Fruit fly (Drosophila melanogaster) whole organism, larva: ENCODE data around the gene CG6511.
A peak's percentile ranks its signal among the peaks of the same experiment; 100 is the strongest.

Experiments used
- noc ChIP-seq: fragments of 200-800 bp; sonication (Bioruptor generic); optimal IDR thresholded peaks from 3 replicates; lab custom pipeline; 2019; ENCODE audit warnings: missing biosample characterization, mild to moderate bottlenecking, missing genetic modification characterization, moderate library complexity

Gene CG6511

dm6 chr3L:8688694-8689291, 32.3 kb upstream of the CG6511 start:
- TF ChIP-seq noc = peak; percentile 1

dm6 chr3L:8689675-8690074, 31.4 kb upstream of the CG6511 start:
- no peak for TF ChIP-seq noc

- no peak for TF ChIP-seq noc
Observed at dm6 chr3L:8690630-8691029, 30.5 kb upstream of the CG6511 start.

- TF ChIP-seq noc = peak; percentile 76
Observed at dm6 chr3L:8691891-8692874, 28.9 kb upstream of the CG6511 start.

dm6 chr3L:8693558-8694502, 27.3 kb upstream of the CG6511 start:
- peak; percentile 50 for TF ChIP-seq noc

dm6 chr3L:8695959-8696358, 25.2 kb upstream of the CG6511 start:
- TF ChIP-seq noc = no peak

dm6 chr3L:8696487-8696954, 24.6 kb upstream of the CG6511 start:
- peak; percentile 84 for TF ChIP-seq noc

dm6 chr3L:8697862-8698261, 23.3 kb upstream of the CG6511 start:
- TF ChIP-seq noc = no peak

- TF ChIP-seq noc = peak; percentile 69
Observed at dm6 chr3L:8698493-8699166, 22.5 kb upstream of the CG6511 start.

- no peak for TF ChIP-seq noc
Observed at dm6 chr3L:8699612-8700011, 21.5 kb upstream of the CG6511 start.

- peak; percentile 75 for TF ChIP-seq noc
Observed at dm6 chr3L:8700054-8700642, 21.0 kb upstream of the CG6511 start.

- TF ChIP-seq noc = peak; percentile 88
Observed at dm6 chr3L:8700643-8701208, 20.4 kb upstream of the CG6511 start.

- TF ChIP-seq noc = no peak
Observed at dm6 chr3L:8701697-8702349, 19.3 kb upstream of the CG6511 start.

- peak; percentile 75 for TF ChIP-seq noc
Observed at dm6 chr3L:8702448-8702847, 18.7 kb upstream of the CG6511 start.
